Worm (Caenorhabditis elegans): ENCODE data around the gene fbxb-24.

DNA sequence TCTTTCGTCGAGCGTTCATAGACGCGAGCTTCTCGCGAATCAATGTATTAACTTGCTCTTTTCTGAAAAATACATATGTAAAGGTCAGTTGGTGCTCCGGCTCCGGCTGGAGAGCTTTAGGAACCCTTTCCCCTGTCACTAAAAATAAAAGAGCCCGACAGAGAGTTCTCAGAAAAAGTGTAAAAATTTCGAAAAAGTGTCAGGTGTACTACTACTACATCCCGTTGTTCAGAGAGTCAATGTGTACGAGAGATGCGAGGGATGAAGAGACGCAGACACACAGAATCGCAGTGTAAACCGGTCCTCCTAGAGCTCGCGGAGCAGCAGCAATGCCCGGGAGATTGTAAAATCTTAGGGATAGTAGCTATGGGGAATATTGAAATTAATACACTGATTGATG, 33.9 kb downstream of the fbxb-24 start:
- TF ChIP-seq nhr-48 (tag; optimal IDR thresholded peaks at IDR 0.05) (no peak), aha-1 (tag) (peak; percentile 81), ztf-7 (tag; optimal IDR thresholded peaks at IDR 0.05) (no peak), mdl-1 (tag; optimal IDR thresholded peaks at IDR 0.05) (no peak), nhr-25 (tag; optimal IDR thresholded peaks at IDR 0.05; ENCODE audit: borderline replicate concordance, insufficient read depth) (no peak), pha-4 (GFP tag; IDR thresholded peaks at IDR 0.05) (no peak), pha-4 (tag; optimal IDR thresholded peaks at IDR 0.05) (no peak), lin-13 (GFP tag; optimal IDR thresholded peaks at IDR 0.05) (no peak), ztf-11 (tag; optimal IDR thresholded peaks at IDR 0.05) (no peak), zfp-3 (GFP tag; conservative IDR thresholded peaks at IDR 0.05) (no peak)

All from whole organism, L4 larva.